Fruit fly (Drosophila melanogaster) whole organism, prepupa: ENCODE measurements around the gene bsf.

Experiments
- CG10631 ChIP-seq: fragments of 200-800 bp; sonication (Bioruptor generic); optimal IDR thresholded peaks from 2 replicates; lab custom pipeline; 2016; ENCODE audit warnings: missing biosample characterization, missing genetic modification characterization
- CG10669 ChIP-seq: fragments of 200-800 bp; sonication (Bioruptor generic); optimal IDR thresholded peaks from 3 replicates; lab custom pipeline; 2018; ENCODE audit warnings: missing biosample characterization, mild to moderate bottlenecking, missing genetic modification characterization, moderate library complexity
- CG11294 ChIP-seq: fragments of 200-800 bp; sonication (Bioruptor generic); IDR thresholded peaks from 2 replicates; pipeline ENCODE4 v1.3.6; 2022; ENCODE audit warnings: missing biosample characterization, missing genetic modification characterization
- CG11762 ChIP-seq: fragments of 200-800 bp; sonication (Bioruptor generic); optimal IDR thresholded peaks from 3 replicates; lab custom pipeline; 2016; ENCODE audit warnings: missing biosample characterization, missing genetic modification characterization; ENCODE audit not compliant: insufficient read depth
- CG15336 ChIP-seq: fragments of 200-800 bp; sonication (Bioruptor generic); IDR thresholded peaks from 2 replicates; pipeline ENCODE4 v1.3.6; 2022; ENCODE audit warnings: missing biosample characterization, missing genetic modification characterization
- CG1621 ChIP-seq: fragments of 200-800 bp; sonication (Bioruptor generic); optimal IDR thresholded peaks from 3 replicates; lab custom pipeline; 2018; ENCODE audit warnings: missing biosample characterization, mild to moderate bottlenecking, missing genetic modification characterization
- CG3032 ChIP-seq: fragments of 200-800 bp; optimal IDR thresholded peaks from 2 replicates; lab custom pipeline; 2019; ENCODE audit warnings: missing biosample characterization, mild to moderate bottlenecking, missing genetic modification characterization, moderate library complexity
- CG31627 ChIP-seq: fragments of 200-800 bp; sonication (Bioruptor generic); optimal IDR thresholded peaks from 3 replicates; lab custom pipeline; 2016; ENCODE audit warnings: missing biosample characterization, missing genetic modification characterization
- CG32006 ChIP-seq: fragments of 200-800 bp; sonication (Bioruptor generic); optimal IDR thresholded peaks from 3 replicates; lab custom pipeline; 2017; ENCODE audit warnings: missing biosample characterization, mild to moderate bottlenecking, missing genetic modification characterization
- CG34406 ChIP-seq: fragments of 200-800 bp; sonication (Bioruptor generic); optimal IDR thresholded peaks from 3 replicates; lab custom pipeline; 2016; ENCODE audit warnings: missing biosample characterization, missing genetic modification characterization
- CG3919 ChIP-seq: fragments of 200-800 bp; sonication (Bioruptor generic); optimal IDR thresholded peaks from 3 replicates; lab custom pipeline; 2016; ENCODE audit warnings: missing biosample characterization, missing genetic modification characterization
- CG6276 ChIP-seq: fragments of 200-800 bp; sonication (Bioruptor generic); optimal IDR thresholded peaks from 2 replicates; lab custom pipeline; 2017; ENCODE audit warnings: missing biosample characterization, mild to moderate bottlenecking, missing genetic modification characterization
- CG6792 ChIP-seq: fragments of 200-800 bp; sonication (Bioruptor generic); optimal IDR thresholded peaks from 3 replicates; lab custom pipeline; 2016; ENCODE audit warnings: missing biosample characterization, missing genetic modification characterization
- CG6808 ChIP-seq: fragments of 200-800 bp; sonication (Bioruptor generic); optimal IDR thresholded peaks from 3 replicates; lab custom pipeline; 2017; ENCODE audit warnings: missing biosample characterization, missing genetic modification characterization, mild to moderate bottlenecking, moderate library complexity, missing genetic modification reagents
- CG6854 ChIP-seq: fragments of 200-800 bp; sonication (Bioruptor generic); optimal IDR thresholded peaks from 2 replicates; lab custom pipeline; 2017; ENCODE audit warnings: missing biosample characterization, mild to moderate bottlenecking, missing genetic modification characterization
- CG7368 ChIP-seq: fragments of 200-800 bp; sonication (Bioruptor generic); optimal IDR thresholded peaks from 3 replicates; lab custom pipeline; 2016; ENCODE audit warnings: missing biosample characterization, missing genetic modification characterization
- CG8119 ChIP-seq: fragments of 200-800 bp; sonication (Bioruptor generic); IDR thresholded peaks from 3 replicates; pipeline ENCODE4 v1.3.6; 2022; ENCODE audit warnings: missing biosample characterization, missing genetic modification characterization
- CG8319 ChIP-seq: fragments of 200-800 bp; sonication (Bioruptor generic); optimal IDR thresholded peaks from 3 replicates; lab custom pipeline; 2016; ENCODE audit warnings: missing biosample characterization, missing genetic modification characterization
- CG9139 ChIP-seq: fragments of 200-800 bp; sonication (Bioruptor generic); optimal IDR thresholded peaks from 3 replicates; lab custom pipeline; 2017; ENCODE audit warnings: missing biosample characterization, mild to moderate bottlenecking, missing genetic modification characterization
- Eip75B ChIP-seq: fragments of 200-800 bp; sonication (Bioruptor generic); optimal IDR thresholded peaks from 3 replicates; lab custom pipeline; 2016; ENCODE audit warnings: missing biosample characterization, missing genetic modification characterization
- Eip78C ChIP-seq: fragments of 200-800 bp; sonication (Bioruptor generic); peaks from one replicate; lab custom pipeline; 2016; ENCODE audit warnings: missing biosample characterization, missing genetic modification characterization
- Eip93F ChIP-seq: fragments of 200-800 bp; sonication (Bioruptor generic); optimal IDR thresholded peaks from 2 replicates; lab custom pipeline; 2016; ENCODE audit warnings: missing biosample characterization, mild to moderate bottlenecking, missing genetic modification characterization
- Ets21C ChIP-seq: fragments of 200-800 bp; sonication (Bioruptor generic); optimal IDR thresholded peaks from 3 replicates; lab custom pipeline; 2016; ENCODE audit warnings: missing biosample characterization, missing genetic modification characterization
- Ets96B ChIP-seq: fragments of 200-800 bp; optimal IDR thresholded peaks from 2 replicates; lab custom pipeline; 2019; ENCODE audit warnings: missing biosample characterization, mild to moderate bottlenecking, missing genetic modification characterization, moderate library complexity
- Gug ChIP-seq: fragments of 200-800 bp; sonication (Bioruptor generic); IDR thresholded peaks from 2 replicates; pipeline ENCODE4 v1.3.6; 2022; ENCODE audit warnings: missing biosample characterization, missing genetic modification characterization
- Hr38 ChIP-seq: sonication (Bioruptor generic); optimal IDR thresholded peaks from 2 replicates; lab custom pipeline; 2016; ENCODE audit warnings: missing biosample characterization, missing genetic modification characterization
- Hr4 ChIP-seq: fragments of 200-800 bp; sonication (Bioruptor generic); optimal IDR thresholded peaks from 3 replicates; lab custom pipeline; 2016; ENCODE audit warnings: missing biosample characterization, missing genetic modification characterization
- Lpt ChIP-seq: fragments of 200-800 bp; sonication (Bioruptor generic); optimal IDR thresholded peaks from 3 replicates; lab custom pipeline; 2016; ENCODE audit warnings: missing biosample characterization, missing genetic modification characterization
- Met ChIP-seq: fragments of 200-800 bp; sonication (Bioruptor generic); optimal IDR thresholded peaks from 3 replicates; lab custom pipeline; 2016; ENCODE audit warnings: missing biosample characterization, missing genetic modification characterization
- OdsH ChIP-seq: fragments of 200-800 bp; sonication (Bioruptor generic); optimal IDR thresholded peaks from 3 replicates; lab custom pipeline; 2016; ENCODE audit warnings: missing biosample characterization, missing genetic modification characterization
- Smox ChIP-seq: fragments of 200-800 bp; sonication (Bioruptor generic); optimal IDR thresholded peaks from 3 replicates; lab custom pipeline; 2016; ENCODE audit warnings: missing biosample characterization, missing genetic modification characterization
- Sox102F ChIP-seq: fragments of 200-800 bp; sonication (Bioruptor generic); optimal IDR thresholded peaks from 2 replicates; lab custom pipeline; 2016; ENCODE audit warnings: missing biosample characterization, mild to moderate bottlenecking, missing genetic modification characterization
- Sox14 ChIP-seq: fragments of 200-800 bp; sonication (Bioruptor generic); optimal IDR thresholded peaks from 3 replicates; lab custom pipeline; 2016; ENCODE audit warnings: missing biosample characterization, missing genetic modification characterization
- Sox15 ChIP-seq: fragments of 200-800 bp; sonication (Bioruptor generic); optimal IDR thresholded peaks from 3 replicates; lab custom pipeline; 2016; ENCODE audit warnings: missing biosample characterization, missing genetic modification characterization
- achi ChIP-seq: fragments of 200-800 bp; sonication (Bioruptor generic); optimal IDR thresholded peaks from 3 replicates; lab custom pipeline; 2016; ENCODE audit warnings: missing biosample characterization, missing genetic modification characterization
- acj6 ChIP-seq: fragments of 200-800 bp; sonication (Bioruptor generic); optimal IDR thresholded peaks from 3 replicates; lab custom pipeline; 2016; ENCODE audit warnings: missing biosample characterization, missing genetic modification characterization
- dac ChIP-seq: fragments of 200-800 bp; sonication (Bioruptor generic); optimal IDR thresholded peaks from 2 replicates; lab custom pipeline; 2017; ENCODE audit warnings: missing biosample characterization, mild to moderate bottlenecking, missing genetic modification characterization
- dsx ChIP-seq: fragments of 200-800 bp; optimal IDR thresholded peaks from 3 replicates; lab custom pipeline; 2019; ENCODE audit warnings: missing biosample characterization, mild to moderate bottlenecking, missing genetic modification characterization, moderate library complexity; ENCODE audit not compliant: poor library complexity, severe bottlenecking
- eg ChIP-seq: fragments of 200-800 bp; sonication (Bioruptor generic); IDR thresholded peaks from 3 replicates; pipeline ENCODE4 v1.3.6; 2022; ENCODE audit warnings: missing biosample characterization, missing genetic modification characterization
- esn ChIP-seq: fragments of 200-800 bp; sonication (Bioruptor generic); optimal IDR thresholded peaks from 2 replicates; lab custom pipeline; 2016; ENCODE audit warnings: missing biosample characterization, mild to moderate bottlenecking, missing genetic modification characterization, moderate library complexity
- fd59A ChIP-seq: fragments of 200-800 bp; sonication (Bioruptor generic); optimal IDR thresholded peaks from 2 replicates; lab custom pipeline; 2017; ENCODE audit warnings: missing biosample characterization, mild to moderate bottlenecking, missing genetic modification characterization, missing genetic modification reagents
- fkh ChIP-seq: fragments of 200-800 bp; sonication (Bioruptor generic); optimal IDR thresholded peaks from 3 replicates; lab custom pipeline; 2017; ENCODE audit warnings: missing biosample characterization, mild to moderate bottlenecking, missing genetic modification characterization, moderate library complexity
- lz ChIP-seq: fragments of 200-800 bp; sonication (Bioruptor generic); optimal IDR thresholded peaks from 3 replicates; lab custom pipeline; 2016; ENCODE audit warnings: missing biosample characterization, missing genetic modification characterization
- pdm3 ChIP-seq: fragments of 200-800 bp; sonication (Bioruptor generic); optimal IDR thresholded peaks from 3 replicates; lab custom pipeline; 2016; ENCODE audit warnings: missing biosample characterization, missing genetic modification characterization
- salr ChIP-seq, 2 experiments: fragments of 200-800 bp; sonication (Bioruptor generic); optimal IDR thresholded peaks; 3 replicates each; lab custom pipeline; 2016 to 2018; ENCODE audit warnings: missing biosample characterization in 2 of 2, missing genetic modification characterization in 2 of 2, mild to moderate bottlenecking in 1 of 2
- ss ChIP-seq, 2 experiments: fragments of 200-800 bp; sonication (Bioruptor generic); optimal IDR thresholded peaks; 2 replicates in 1 of 2; 3 replicates in 1 of 2; lab custom pipeline; 2017 to 2018; ENCODE audit warnings: mild to moderate bottlenecking in 2 of 2, missing biosample characterization in 2 of 2, missing genetic modification characterization in 2 of 2, moderate library complexity in 1 of 2
- svp ChIP-seq: fragments of 200-800 bp; sonication (Bioruptor generic); peaks from one replicate; lab custom pipeline; 2016; ENCODE audit warnings: missing biosample characterization, missing genetic modification characterization
- topi ChIP-seq: fragments of 200-800 bp; sonication (Bioruptor generic); optimal IDR thresholded peaks from 3 replicates; lab custom pipeline; 2016; ENCODE audit warnings: missing biosample characterization, missing genetic modification characterization
- vri ChIP-seq: fragments of 200-800 bp; sonication (Bioruptor generic); optimal IDR thresholded peaks from 3 replicates; lab custom pipeline; 2016; ENCODE audit warnings: missing biosample characterization, mild to moderate bottlenecking, missing genetic modification characterization

The bsf gene

dm6 chr2L:18484382-18485050 is 30.1 kb upstream of the bsf start, which contains the start of gene CG10283:
CG10283 (minus strand) TSS chr2L:18484513.
- TF ChIP-seq CG7368 (GFP tag; lab: Kevin White, UChicago): no peak
- TF ChIP-seq CG6276 (GFP tag; lab: Kevin White, UChicago): no peak
- TF ChIP-seq CG10631 (GFP tag; lab: Kevin White, UChicago): peak; percentile 23
- peak; percentile 68 for TF ChIP-seq Eip78C (GFP tag; lab: Kevin White, UChicago)
- peak; percentile 4 for TF ChIP-seq Hr4 (GFP tag; lab: Kevin White, UChicago)
- TF ChIP-seq Eip93F (GFP tag; lab: Kevin White, UChicago): no peak
- no peak for TF ChIP-seq CG11762 (GFP tag; lab: Kevin White, UChicago)
- no peak for TF ChIP-seq achi
- TF ChIP-seq Sox14 (GFP tag; lab: Kevin White, UChicago): peak; percentile 18
- TF ChIP-seq salr (GFP tag; optimal IDR thresholded peaks at IDR 0.05; lab: Kevin White, UChicago): peak in 1 of 2 experiments; percentile 40
- TF ChIP-seq dsx (GFP tag; lab: Kevin White, UChicago): peak; percentile 53
- no peak for TF ChIP-seq dac
- no peak for TF ChIP-seq CG6792
- no peak for TF ChIP-seq acj6 (GFP tag; lab: Kevin White, UChicago)
- no peak for TF ChIP-seq topi (GFP tag; lab: Kevin White, UChicago)
- no peak for TF ChIP-seq svp (GFP tag; lab: Kevin White, UChicago)
- TF ChIP-seq Gug: no peak
- TF ChIP-seq lz (GFP tag; lab: Kevin White, UChicago): peak; percentile 15
- TF ChIP-seq CG32006 (GFP tag; lab: Kevin White, UChicago): no peak
- no peak for TF ChIP-seq CG15336
- peak; percentile 6 to 43 for TF ChIP-seq ss (GFP tag; optimal IDR thresholded peaks at IDR 0.05; lab: Kevin White, UChicago)
- TF ChIP-seq pdm3: no peak
- no peak for TF ChIP-seq CG11294 (GFP tag; lab: Robert Waterston, UW)
- peak; percentile 15 for TF ChIP-seq fkh (GFP tag; lab: Kevin White, UChicago)
- no peak for TF ChIP-seq Lpt (GFP tag; lab: Kevin White, UChicago)
- TF ChIP-seq esn: peak; percentile 22
- TF ChIP-seq Sox102F (GFP tag; lab: Kevin White, UChicago): peak; percentile 30
- TF ChIP-seq CG8119 (GFP tag; lab: Robert Waterston, UW): peak; percentile 55; the same call in 2 of the 3 replicates
- peak; percentile 16 for TF ChIP-seq CG31627 (GFP tag; lab: Kevin White, UChicago)
- TF ChIP-seq CG3032 (tag; lab: Kevin White, UChicago): peak; percentile 33
- peak; percentile 64 for TF ChIP-seq CG6854 (GFP tag; lab: Kevin White, UChicago)
- TF ChIP-seq Ets96B (tag; lab: Kevin White, UChicago): peak; percentile 36
- TF ChIP-seq CG10669 (GFP tag; lab: Kevin White, UChicago): no peak
- TF ChIP-seq Hr38 (GFP tag; lab: Kevin White, UChicago): no peak
- no peak for TF ChIP-seq CG8319
- no peak for TF ChIP-seq CG1621 (tag; lab: Kevin White, UChicago)
- peak; percentile 51 for TF ChIP-seq Smox (GFP tag; lab: Kevin White, UChicago)
- TF ChIP-seq fd59A: no peak
- no peak for TF ChIP-seq Sox15
- TF ChIP-seq CG34406 (GFP tag; lab: Kevin White, UChicago): peak; percentile 46
- TF ChIP-seq OdsH (GFP tag; lab: Kevin White, UChicago): no peak
- TF ChIP-seq vri (GFP tag; lab: Kevin White, UChicago): peak; percentile 43
- peak; percentile 32 for TF ChIP-seq CG9139 (GFP tag; lab: Kevin White, UChicago)
- TF ChIP-seq Eip75B (GFP tag; lab: Kevin White, UChicago): peak; percentile 8
- TF ChIP-seq eg (GFP tag; lab: Robert Waterston, UW): peak; percentile 35; the same call in 2 of the 3 replicates
- no peak for TF ChIP-seq Ets21C (GFP tag; lab: Kevin White, UChicago)
- no peak for TF ChIP-seq Met (GFP tag; lab: Kevin White, UChicago)
- TF ChIP-seq CG6808 (GFP tag; lab: Kevin White, UChicago): peak; percentile 100
- TF ChIP-seq CG3919 (GFP tag; lab: Kevin White, UChicago): peak; percentile 34
- TF ChIP-seq, all 60 proteins: peak for 24
